Fruit fly (Drosophila melanogaster) whole organism: ENCODE data around the gene CG31871.

Experiments
- CG8478 ChIP-seq: fragments of >200 bp; optimal IDR thresholded peaks from 2 replicates; lab custom pipeline; 2018; ENCODE audit warnings: inconsistent platforms
- Dll ChIP-seq: fragments of >200 bp; optimal IDR thresholded peaks from 2 replicates; lab custom pipeline; 2017
- EcR ChIP-seq, 2 experiments: fragments of >200 bp; optimal IDR thresholded peaks; 2 replicates each; lab custom pipeline; 2017; ENCODE audit warnings: missing biosample characterization in 2 of 2, missing genetic modification characterization in 2 of 2, missing genetic modification reagents in 2 of 2
- pan ChIP-seq: fragments of >200 bp; optimal IDR thresholded peaks from 2 replicates; lab custom pipeline; 2017
- psq ChIP-seq: fragments of >200 bp; optimal IDR thresholded peaks from 2 replicates; lab custom pipeline; 2017
- usp ChIP-seq: fragments of >200 bp; optimal IDR thresholded peaks from 2 replicates; lab custom pipeline; 2017; ENCODE audit warnings: missing biosample characterization, missing genetic modification characterization, mixed read lengths

Gene CG31871

DNA sequence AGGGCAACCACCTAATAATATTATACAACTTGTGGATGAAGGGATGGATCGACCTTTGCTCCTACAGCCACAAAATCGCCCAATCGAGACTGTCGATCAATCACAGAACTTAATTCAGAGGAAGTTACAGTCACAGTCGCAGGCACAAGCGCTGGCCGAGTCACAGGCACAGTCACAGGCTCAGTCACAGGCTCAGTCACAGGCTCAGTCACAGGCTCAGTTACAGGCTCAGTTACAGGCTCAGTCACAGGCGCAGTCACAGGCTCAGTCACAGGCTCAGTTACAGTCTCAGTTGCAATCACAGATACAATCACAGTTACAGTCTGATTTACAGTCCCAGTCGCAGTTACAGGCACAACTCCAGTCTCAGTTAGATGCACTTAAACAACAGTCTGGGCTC is 15.2 kb upstream of the CG31871 start:
- TF ChIP-seq Dll (lab: Kevin White, UChicago): no peak
- no peak for TF ChIP-seq pan (lab: Kevin White, UChicago)
- no peak for TF ChIP-seq usp (GFP tag; lab: Kevin White, UChicago)
- TF ChIP-seq EcR (GFP tag; optimal IDR thresholded peaks at IDR 0.05; lab: Kevin White, UChicago): no peak
- TF ChIP-seq CG8478 (lab: Kevin White, UChicago): no peak
- TF ChIP-seq psq (lab: Kevin White, UChicago): no peak

DNA sequence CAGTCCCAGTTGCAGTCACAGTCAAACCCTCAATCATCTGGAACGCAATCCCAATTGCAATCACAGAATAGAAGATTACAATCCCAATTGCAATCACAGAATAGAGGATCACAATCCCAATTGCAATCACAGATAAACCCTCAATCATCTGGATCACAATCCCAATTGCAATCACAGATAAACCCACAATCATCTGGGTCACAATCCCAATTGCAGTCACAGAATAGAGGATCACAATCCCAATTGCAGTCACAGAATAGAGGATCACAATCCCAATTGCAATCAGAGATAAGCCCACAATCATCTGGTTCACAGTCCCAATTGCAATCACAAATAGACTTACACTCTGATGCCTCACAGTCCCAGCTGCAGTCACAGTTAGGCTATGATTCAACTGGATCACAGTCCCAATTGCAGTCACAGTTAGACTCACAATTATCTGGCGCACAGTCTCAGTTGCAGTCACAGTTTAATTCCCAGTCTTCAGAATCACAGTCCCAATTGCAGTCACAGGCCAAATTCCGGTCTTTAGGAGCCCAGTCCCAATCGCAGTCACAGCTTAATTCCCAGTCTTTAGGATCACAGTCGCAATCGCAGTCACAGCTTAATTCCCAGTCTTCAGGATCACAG is 14.0 kb upstream of the CG31871 start:
- TF ChIP-seq Dll (lab: Kevin White, UChicago) (no peak), usp (GFP tag; lab: Kevin White, UChicago) (no peak), psq (lab: Kevin White, UChicago) (no peak), EcR (GFP tag; optimal IDR thresholded peaks at IDR 0.05; lab: Kevin White, UChicago) (no peak), CG8478 (lab: Kevin White, UChicago) (no peak), pan (lab: Kevin White, UChicago) (no peak)

DNA sequence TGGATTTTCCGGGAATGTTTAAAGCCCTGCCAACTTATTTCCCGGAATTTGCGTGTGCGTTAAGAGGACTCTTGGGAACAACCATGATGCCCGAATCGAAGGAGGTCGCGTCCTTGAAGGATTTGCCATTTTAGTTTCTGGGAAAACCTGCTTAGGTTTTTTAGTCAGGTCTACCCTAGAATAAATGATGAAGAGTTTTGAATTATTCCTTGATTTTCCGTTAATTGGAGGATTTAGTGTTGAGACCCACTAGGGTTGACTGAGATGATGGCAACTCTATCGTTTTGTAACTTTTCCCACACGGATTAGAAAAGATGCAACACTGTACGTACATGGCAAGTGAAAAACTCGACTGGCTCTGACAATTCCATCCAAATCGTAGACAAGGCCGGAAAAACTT is 10.6 kb upstream of the CG31871 start, which contains the start of gene dbf:
Gene dbf (plus strand): TSS at position 301 of the 400 bp plus-strand sequence.
- TF ChIP-seq pan (lab: Kevin White, UChicago) (no peak), CG8478 (lab: Kevin White, UChicago) (no peak), psq (lab: Kevin White, UChicago) (no peak), EcR (GFP tag; optimal IDR thresholded peaks at IDR 0.05; lab: Kevin White, UChicago) (no peak), Dll (lab: Kevin White, UChicago) (no peak), usp (GFP tag; lab: Kevin White, UChicago) (no peak)

DNA sequence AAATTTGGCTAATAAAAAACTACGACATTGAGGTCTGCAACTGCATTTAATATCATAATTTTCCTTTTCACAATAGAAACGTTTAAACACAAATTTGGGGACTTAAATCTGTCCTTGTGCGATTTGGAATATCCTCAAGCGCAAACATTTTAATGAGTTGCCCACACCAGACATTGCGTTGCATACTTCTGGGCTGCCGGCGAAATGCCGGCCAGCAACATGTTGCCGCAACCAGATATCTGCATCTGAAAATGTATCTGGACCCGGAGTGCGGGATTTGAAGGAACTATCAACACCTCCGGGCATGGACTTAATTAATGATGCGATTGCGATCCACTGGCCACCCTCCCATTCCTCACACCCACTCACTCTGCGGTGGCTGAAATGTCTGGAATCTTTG is 7.4 kb upstream of the CG31871 start:
- TF ChIP-seq usp (GFP tag; lab: Kevin White, UChicago) (no peak), Dll (lab: Kevin White, UChicago) (no peak), psq (lab: Kevin White, UChicago) (no peak), EcR (GFP tag; optimal IDR thresholded peaks at IDR 0.05; lab: Kevin White, UChicago) (no peak), pan (lab: Kevin White, UChicago) (no peak), CG8478 (lab: Kevin White, UChicago) (no peak)

DNA sequence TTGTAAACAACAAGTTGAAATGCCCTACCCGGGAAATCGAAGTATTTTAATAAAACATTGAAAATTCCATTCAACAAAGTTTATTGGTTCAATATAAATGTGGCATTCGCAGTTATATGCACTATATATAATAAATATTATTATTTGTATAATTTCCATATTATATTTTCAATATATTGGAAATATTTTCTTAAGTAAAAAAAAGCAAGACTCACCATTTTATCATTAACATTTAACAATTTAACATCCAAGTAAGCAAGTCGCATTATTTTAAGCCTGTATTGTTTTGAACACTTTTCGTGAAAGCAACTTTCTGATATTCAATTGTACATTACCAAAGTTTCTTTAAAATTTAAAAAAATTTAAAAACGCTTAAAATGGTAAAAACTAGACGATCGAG is 3.9 kb upstream of the CG31871 start, which contains the start of gene CG45690:
Gene CG45690 (plus strand): TSS at position 301 of the 400 bp plus-strand sequence.
- TF ChIP-seq CG8478 (lab: Kevin White, UChicago) (no peak), EcR (GFP tag; optimal IDR thresholded peaks at IDR 0.05; lab: Kevin White, UChicago) (no peak), Dll (lab: Kevin White, UChicago) (no peak), usp (GFP tag; lab: Kevin White, UChicago) (no peak)

dm6 chr2L:10665603-10666002 is 3.7 kb downstream of the CG31871 start:
- TF ChIP-seq usp (GFP tag; lab: Kevin White, UChicago): no peak
- no peak for TF ChIP-seq EcR (GFP tag; optimal IDR thresholded peaks at IDR 0.05; lab: Kevin White, UChicago)
- TF ChIP-seq pan (lab: Kevin White, UChicago): no peak
- no peak for TF ChIP-seq psq (lab: Kevin White, UChicago)
- no peak for TF ChIP-seq Dll (lab: Kevin White, UChicago)
- TF ChIP-seq CG8478 (lab: Kevin White, UChicago): no peak

- TF ChIP-seq psq (lab: Kevin White, UChicago): no peak
- TF ChIP-seq Dll (lab: Kevin White, UChicago): no peak
- TF ChIP-seq usp (GFP tag; lab: Kevin White, UChicago): no peak
Observed at dm6 chr2L:10671530-10671929, 9.6 kb downstream of the CG31871 start.

DNA sequence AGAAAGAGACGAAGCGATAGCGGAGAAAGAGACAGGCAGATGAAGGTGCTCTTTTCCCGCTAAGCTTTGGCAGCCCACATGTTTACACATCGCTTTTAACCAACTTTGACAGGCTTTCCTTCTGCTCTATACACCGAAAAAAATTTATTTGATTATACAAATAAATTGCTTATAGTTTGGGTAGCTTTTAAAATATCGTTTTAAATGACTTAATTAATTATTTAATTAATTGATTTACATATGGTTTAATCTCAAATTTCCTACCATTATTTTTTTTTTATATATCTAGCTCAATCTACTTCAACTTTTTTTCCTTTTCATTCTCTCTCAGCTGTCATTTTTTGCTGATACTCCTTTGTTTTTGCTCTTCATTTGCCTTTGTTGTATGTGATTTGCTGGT is 11.1 kb downstream of the CG31871 start:
- TF ChIP-seq Dll (lab: Kevin White, UChicago): no peak
- TF ChIP-seq EcR (GFP tag; optimal IDR thresholded peaks at IDR 0.05; lab: Kevin White, UChicago): no peak
- TF ChIP-seq pan (lab: Kevin White, UChicago): no peak
- no peak for TF ChIP-seq usp (GFP tag; lab: Kevin White, UChicago)
- no peak for TF ChIP-seq psq (lab: Kevin White, UChicago)
- TF ChIP-seq CG8478 (lab: Kevin White, UChicago): no peak

dm6 chr2L:10676933-10677714 is 15.2 kb downstream of the CG31871 start, which contains the start of gene CG17104:
Gene CG17104 (plus strand): TSS chr2L:10677198.
- TF ChIP-seq CG8478 (lab: Kevin White, UChicago) (no peak), usp (GFP tag; lab: Kevin White, UChicago) (no peak), EcR (GFP tag; optimal IDR thresholded peaks at IDR 0.05; lab: Kevin White, UChicago) (no peak), pan (lab: Kevin White, UChicago) (no peak), Dll (lab: Kevin White, UChicago) (no peak), psq (lab: Kevin White, UChicago) (no peak)

dm6 chr2L:10677715-10678088 is 15.8 kb downstream of the CG31871 start:
- no peak for TF ChIP-seq Dll (lab: Kevin White, UChicago)
- TF ChIP-seq usp (GFP tag; lab: Kevin White, UChicago): no peak
- TF ChIP-seq CG8478 (lab: Kevin White, UChicago): no peak
- TF ChIP-seq pan (lab: Kevin White, UChicago): no peak
- no peak for TF ChIP-seq psq (lab: Kevin White, UChicago)
- no peak for TF ChIP-seq EcR (GFP tag; optimal IDR thresholded peaks at IDR 0.05; lab: Kevin White, UChicago)

DNA sequence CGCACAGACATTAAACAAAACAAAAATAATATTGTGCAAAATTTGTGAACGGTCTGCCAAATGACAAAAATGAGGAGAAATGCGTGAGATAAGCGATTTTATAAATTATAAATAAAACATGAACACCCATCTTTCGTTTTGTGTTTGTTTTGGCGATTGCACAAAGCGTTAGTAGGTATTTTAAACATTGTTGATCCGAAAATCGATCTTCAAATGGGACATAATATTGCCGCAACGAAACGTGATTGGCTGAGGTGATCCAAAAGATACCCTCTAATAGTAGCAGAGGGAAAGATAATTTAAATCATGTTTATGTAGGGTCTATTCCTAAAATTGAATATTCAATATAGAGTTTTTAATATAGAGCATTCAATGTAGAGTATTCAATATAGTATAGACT is 17.7 kb downstream of the CG31871 start:
- no peak for TF ChIP-seq CG8478 (lab: Kevin White, UChicago)
- TF ChIP-seq EcR (GFP tag; optimal IDR thresholded peaks at IDR 0.05; lab: Kevin White, UChicago): no peak
- no peak for TF ChIP-seq Dll (lab: Kevin White, UChicago)
- TF ChIP-seq usp (GFP tag; lab: Kevin White, UChicago): no peak
- no peak for TF ChIP-seq psq (lab: Kevin White, UChicago)
- no peak for TF ChIP-seq pan (lab: Kevin White, UChicago)
